Fruit fly (Drosophila melanogaster) whole organism, embryonic: ENCODE measurements around the gene CG9503.

Source experiments
- Atf6 ChIP-seq: fragments of 200-800 bp; sonication (Bioruptor generic); IDR thresholded peaks from 2 replicates; pipeline ENCODE4 v1.3.6; 2022; ENCODE audit warnings: missing biosample characterization, missing genetic modification characterization
- CG10543 ChIP-seq: fragments of 200-800 bp; sonication (Bioruptor generic); optimal IDR thresholded peaks from 3 replicates; lab custom pipeline; 2017; ENCODE audit warnings: missing biosample characterization, mild to moderate bottlenecking, missing genetic modification characterization, moderate library complexity
- CG11504 ChIP-seq: fragments of 200-800 bp; sonication (Bioruptor generic); optimal IDR thresholded peaks from 3 replicates; lab custom pipeline; 2019; ENCODE audit warnings: missing biosample characterization, mild to moderate bottlenecking, missing genetic modification characterization, moderate library complexity
- CG12391 ChIP-seq: fragments of 200-800 bp; sonication (Bioruptor generic); optimal IDR thresholded peaks from 3 replicates; lab custom pipeline; 2018; ENCODE audit warnings: missing biosample characterization, mild to moderate bottlenecking, missing genetic modification characterization, moderate library complexity
- CG13123 ChIP-seq: fragments of 200-800 bp; sonication (Bioruptor generic); optimal IDR thresholded peaks from 2 replicates; lab custom pipeline; 2016; ENCODE audit warnings: missing biosample characterization, missing genetic modification characterization
- CG16813 ChIP-seq: fragments of 200-800 bp; sonication (Bioruptor generic); IDR thresholded peaks from 3 replicates; pipeline ENCODE4 v1.3.6; 2022; ENCODE audit warnings: missing biosample characterization, missing genetic modification characterization; ENCODE audit not compliant: partially characterized antibody
- CG17912 ChIP-seq: fragments of 200-800 bp; sonication (Bioruptor generic); optimal IDR thresholded peaks from 2 replicates; lab custom pipeline; 2018; ENCODE audit warnings: missing biosample characterization, mild to moderate bottlenecking, missing genetic modification characterization
- CG1792 ChIP-seq: fragments of 200-800 bp; sonication (Bioruptor generic); optimal IDR thresholded peaks from 2 replicates; lab custom pipeline; 2016; ENCODE audit warnings: missing biosample characterization, missing genetic modification characterization
- CG32532 ChIP-seq: fragments of 200-800 bp; sonication (Bioruptor generic); IDR thresholded peaks from 2 replicates; pipeline ENCODE4 v1.3.6; 2022; ENCODE audit warnings: missing biosample characterization, missing genetic modification characterization
- CG33213 ChIP-seq: fragments of 200-800 bp; sonication (Bioruptor generic); optimal IDR thresholded peaks from 3 replicates; lab custom pipeline; 2016; ENCODE audit warnings: missing biosample characterization, missing genetic modification characterization
- CG5180 ChIP-seq: fragments of 200-800 bp; sonication (Bioruptor generic); optimal IDR thresholded peaks from 3 replicates; lab custom pipeline; 2017; ENCODE audit warnings: missing biosample characterization, missing genetic modification characterization, mild to moderate bottlenecking, moderate library complexity, missing genetic modification reagents
- CG6813 ChIP-seq: fragments of 200-800 bp; sonication (Bioruptor generic); optimal IDR thresholded peaks from 2 replicates; lab custom pipeline; 2017; ENCODE audit warnings: missing biosample characterization, missing genetic modification characterization, mild to moderate bottlenecking, moderate library complexity, missing genetic modification reagents
- CG8290 ChIP-seq, 3 experiments: fragments of 200-800 bp; sonication (Bioruptor generic); optimal IDR thresholded peaks; 2 replicates each; lab custom pipeline; 2016 to 2019; ENCODE audit warnings: missing biosample characterization in 3 of 3, missing genetic modification characterization in 3 of 3, mild to moderate bottlenecking in 2 of 3, moderate library complexity in 1 of 3
- CG9876 ChIP-seq: fragments of 200-800 bp; sonication (Bioruptor generic); optimal IDR thresholded peaks from 2 replicates; lab custom pipeline; 2016; ENCODE audit warnings: missing biosample characterization, missing genetic modification characterization
- Drgx ChIP-seq: fragments of 200-800 bp; sonication (Bioruptor generic); IDR thresholded peaks from 2 replicates; pipeline ENCODE4 v1.3.6; 2022; ENCODE audit warnings: missing biosample characterization, missing genetic modification characterization
- H2.0 ChIP-seq: fragments of 200-800 bp; sonication (Bioruptor generic); IDR thresholded peaks from 2 replicates; pipeline ENCODE4 v1.3.6; 2022; ENCODE audit warnings: missing biosample characterization, missing genetic modification characterization
- HLHmδ ChIP-seq: fragments of 200-800 bp; sonication (Bioruptor generic); optimal IDR thresholded peaks from 2 replicates; lab custom pipeline; 2018; ENCODE audit warnings: missing biosample characterization, mild to moderate bottlenecking, missing genetic modification characterization, moderate library complexity
- Hmr ChIP-seq: fragments of 200-800 bp; sonication (Bioruptor generic); optimal IDR thresholded peaks from 3 replicates; lab custom pipeline; 2017; ENCODE audit warnings: mild to moderate bottlenecking, missing biosample characterization, missing genetic modification reagents, missing genetic modification characterization
- Hr51 ChIP-seq, 2 experiments: fragments of 200-800 bp; sonication (Bioruptor generic); optimal IDR thresholded peaks; 2 replicates in 1 of 2; 3 replicates in 1 of 2; lab custom pipeline; 2016 to 2018; ENCODE audit warnings: missing biosample characterization in 2 of 2, missing genetic modification characterization in 2 of 2, mild to moderate bottlenecking in 1 of 2, moderate library complexity in 1 of 2
- Med ChIP-seq: fragments of 200-800 bp; sonication (Bioruptor generic); peaks from one replicate; lab custom pipeline; 2016; ENCODE audit warnings: missing biosample characterization, missing genetic modification characterization, mild to moderate bottlenecking, inconsistent platforms, moderate library complexity
- NK7.1 ChIP-seq: fragments of 200-800 bp; sonication (Bioruptor generic); optimal IDR thresholded peaks from 3 replicates; lab custom pipeline; 2016; ENCODE audit warnings: missing biosample characterization, missing genetic modification characterization
- Optix ChIP-seq: fragments of 200-800 bp; sonication (Bioruptor generic); IDR thresholded peaks from 3 replicates; pipeline ENCODE4 v1.3.6; 2022; ENCODE audit warnings: missing biosample characterization, missing genetic modification characterization
- Ptx1 ChIP-seq: fragments of 200-800 bp; sonication (Bioruptor generic); IDR thresholded peaks from 2 replicates; pipeline ENCODE4 v1.3.6; 2022; ENCODE audit warnings: missing biosample characterization, missing genetic modification characterization
- Xrp1 ChIP-seq: fragments of 200-800 bp; sonication (Bioruptor generic); IDR thresholded peaks from 2 replicates; pipeline ENCODE4 v1.3.6; 2022; ENCODE audit warnings: missing biosample characterization, missing genetic modification characterization
- bowl ChIP-seq: fragments of 200-800 bp; sonication (Bioruptor generic); IDR thresholded peaks from 2 replicates; pipeline ENCODE4 v1.3.6; 2022; ENCODE audit warnings: missing biosample characterization, missing genetic modification characterization
- bsh ChIP-seq, 2 experiments: fragments of 200-800 bp; sonication (Bioruptor generic); optimal IDR thresholded peaks; 2 replicates each; lab custom pipeline; 2017 to 2018; ENCODE audit warnings: mild to moderate bottlenecking in 2 of 2, missing biosample characterization in 2 of 2, missing genetic modification characterization in 2 of 2, moderate library complexity in 1 of 2
- chinmo ChIP-seq: fragments of 200-800 bp; sonication (Bioruptor generic); IDR thresholded peaks from 4 replicates; pipeline ENCODE4 v1.3.6; 2022; ENCODE audit warnings: missing biosample characterization, missing genetic modification characterization; ENCODE audit not compliant: partially characterized antibody
- crol ChIP-seq: fragments of 200-800 bp; sonication (Bioruptor generic); IDR thresholded peaks from 2 replicates; pipeline ENCODE4 v1.3.6; 2022; ENCODE audit warnings: missing biosample characterization, missing genetic modification characterization
- crp ChIP-seq, 2 experiments: fragments of 200-800 bp; sonication (Bioruptor generic); optimal IDR thresholded peaks; 2 replicates in 1 of 2; 3 replicates in 1 of 2; lab custom pipeline; 2017; ENCODE audit warnings: missing biosample characterization in 2 of 2, missing genetic modification characterization in 2 of 2, mild to moderate bottlenecking in 1 of 2, moderate library complexity in 1 of 2
- ewg ChIP-seq: fragments of 200-800 bp; sonication (Bioruptor generic); optimal IDR thresholded peaks from 3 replicates; lab custom pipeline; 2017; ENCODE audit warnings: mild to moderate bottlenecking, missing biosample characterization, missing genetic modification reagents, missing genetic modification characterization
- grn ChIP-seq: fragments of 200-800 bp; sonication (Bioruptor generic); optimal IDR thresholded peaks from 3 replicates; lab custom pipeline; 2017; ENCODE audit warnings: missing biosample characterization, missing genetic modification characterization
- her ChIP-seq: fragments of 200-800 bp; sonication (Bioruptor generic); optimal IDR thresholded peaks from 2 replicates; lab custom pipeline; 2016; ENCODE audit warnings: missing biosample characterization, missing genetic modification characterization
- kah ChIP-seq: fragments of 200-800 bp; sonication (Bioruptor generic); optimal IDR thresholded peaks from 2 replicates; lab custom pipeline; 2018; ENCODE audit warnings: missing biosample characterization, mild to moderate bottlenecking, missing genetic modification characterization
- kni ChIP-seq: fragments of 200-800 bp; sonication (Bioruptor generic); optimal IDR thresholded peaks from 3 replicates; lab custom pipeline; 2017; ENCODE audit warnings: mild to moderate bottlenecking, missing biosample characterization, missing genetic modification reagents, missing genetic modification characterization
- knrl ChIP-seq: fragments of 200-800 bp; sonication (Bioruptor generic); IDR thresholded peaks from 3 replicates; pipeline ENCODE4 v1.3.6; 2022; ENCODE audit warnings: missing biosample characterization, missing genetic modification characterization; ENCODE audit not compliant: partially characterized antibody
- oc ChIP-seq: fragments of 200-800 bp; sonication (Bioruptor generic); optimal IDR thresholded peaks from 2 replicates; lab custom pipeline; 2018; ENCODE audit warnings: missing biosample characterization, mild to moderate bottlenecking, missing genetic modification characterization, moderate library complexity
- pan ChIP-seq, 4 experiments: fragments of >200 bp in 3 of 4; fragments of 200-800 bp in 1 of 4; sonication (Bioruptor generic) in 1 of 4; optimal IDR thresholded peaks in 3 of 4; IDR thresholded peaks in 1 of 4; 2 replicates each; pipeline versions ENCODE4 v1.3.6 to Lab custom; 2017 to 2022; ENCODE audit warnings: missing biosample characterization in 2 of 4, missing genetic modification characterization in 2 of 4, mixed read lengths in 1 of 4
- phol ChIP-seq: fragments of 200-800 bp; sonication (Bioruptor generic); optimal IDR thresholded peaks from 3 replicates; lab custom pipeline; 2018; ENCODE audit warnings: missing biosample characterization, mild to moderate bottlenecking, missing genetic modification characterization, moderate library complexity
- pros ChIP-seq: fragments of 200-800 bp; sonication (Bioruptor generic); optimal IDR thresholded peaks from 3 replicates; lab custom pipeline; 2019; ENCODE audit warnings: missing biosample characterization, mild to moderate bottlenecking, missing genetic modification characterization, moderate library complexity
- scrt ChIP-seq: fragments of 200-800 bp; sonication (Bioruptor generic); optimal IDR thresholded peaks from 2 replicates; lab custom pipeline; 2018; ENCODE audit warnings: missing biosample characterization, mild to moderate bottlenecking, missing genetic modification characterization, moderate library complexity
- seq ChIP-seq: fragments of 200-800 bp; sonication (Bioruptor generic); IDR thresholded peaks from 2 replicates; pipeline ENCODE4 v1.3.6; 2022; ENCODE audit warnings: missing biosample characterization, missing genetic modification characterization
- sima ChIP-seq: fragments of 200-800 bp; sonication (Bioruptor generic); optimal IDR thresholded peaks from 2 replicates; lab custom pipeline; 2016; ENCODE audit warnings: missing biosample characterization, missing genetic modification characterization
- sug ChIP-seq: fragments of 200-800 bp; optimal IDR thresholded peaks from 2 replicates; lab custom pipeline; 2019; ENCODE audit warnings: missing biosample characterization, mild to moderate bottlenecking, missing genetic modification characterization, moderate library complexity
- zf30C ChIP-seq: fragments of 200-800 bp; sonication (Bioruptor generic); optimal IDR thresholded peaks from 3 replicates; lab custom pipeline; 2018; ENCODE audit warnings: missing biosample characterization, mild to moderate bottlenecking, missing genetic modification characterization

The CG9503 gene

dm6 chrX:14953896-14954295 lies 30.6 kb upstream of the CG9503 start (continued):
- TF ChIP-seq CG11504 (peak; percentile 31), sug (tag; lab: Kevin White, UChicago) (peak; percentile 4), phol (tag; lab: Kevin White, UChicago) (peak; percentile 13), CG17912 (peak; percentile 6), knrl (peak; percentile 11; the same call in 1 of the 3 replicates), CG1792 (GFP tag; lab: Kevin White, UChicago) (no peak), Optix (GFP tag; lab: Robert Waterston, UW) (no peak), CG33213 (GFP tag; lab: Kevin White, UChicago) (peak; percentile 19), Hmr (GFP tag; lab: Kevin White, UChicago) (peak; percentile 56), Hr51 (GFP tag; optimal IDR thresholded peaks at IDR 0.05; lab: Kevin White, UChicago) (no peak), sima (GFP tag; lab: Kevin White, UChicago) (no peak), NK7.1 (GFP tag; lab: Kevin White, UChicago) (no peak)

- no peak for TF ChIP-seq CG12391
- peak; percentile 50 for TF ChIP-seq Drgx (GFP tag; lab: Robert Waterston, UW)
- TF ChIP-seq kni (GFP tag; lab: Kevin White, UChicago): peak; percentile 84
- peak; percentile 23 for TF ChIP-seq scrt (GFP tag; lab: Kevin White, UChicago)
- TF ChIP-seq CG5180 (GFP tag; lab: Kevin White, UChicago): peak; percentile 24
- TF ChIP-seq CG6813 (GFP tag; lab: Kevin White, UChicago): no peak
- TF ChIP-seq CG9876: no peak
- no peak for TF ChIP-seq CG8290 (GFP tag; optimal IDR thresholded peaks at IDR 0.05; lab: Kevin White, UChicago)
- TF ChIP-seq CG8290 (tag; optimal IDR thresholded peaks at IDR 0.05; lab: Kevin White, UChicago): peak in 1 of 2 experiments; percentile 55
- TF ChIP-seq ewg (GFP tag; lab: Kevin White, UChicago): peak; percentile 24
- 0 out of 3 replicates have a peak, but pooled peaks have one; percentile 30 for TF ChIP-seq CG16813 (GFP tag; lab: Robert Waterston, UW)
- TF ChIP-seq zf30C (GFP tag; lab: Kevin White, UChicago): peak; percentile 34
- peak; percentile 11 for TF ChIP-seq HLHmδ
- 0 out of 2 replicates have a peak, but pooled peaks have one; percentile 14 for TF ChIP-seq Ptx1 (GFP tag; lab: Robert Waterston, UW)
- TF ChIP-seq Xrp1 (GFP tag; lab: Robert Waterston, UW): 0 out of 2 replicates have a peak, but pooled peaks have one; percentile 9
- no peak for TF ChIP-seq pan (optimal IDR thresholded peaks at IDR 0.05; lab: Kevin White, UChicago)
- TF ChIP-seq pan (GFP tag; optimal IDR thresholded peaks at IDR 0.05 in 1 of 2, IDR thresholded peaks at IDR 0.05 in 1 of 2): no peak
- peak; percentile 12 for TF ChIP-seq her (GFP tag; lab: Kevin White, UChicago)
- TF ChIP-seq CG10543: peak; percentile 31
- peak; percentile 95 for TF ChIP-seq pros
- peak; percentile 76 for TF ChIP-seq oc
- peak; percentile 70 for TF ChIP-seq crol (GFP tag; lab: Robert Waterston, UW)
- peak; percentile 25 for TF ChIP-seq kah (GFP tag; lab: Kevin White, UChicago)
- peak; percentile 59; the same call in 1 of the 2 replicates for TF ChIP-seq seq
- TF ChIP-seq Atf6 (GFP tag; lab: Robert Waterston, UW): no peak
- peak; percentile 88 for TF ChIP-seq Med
- no peak for TF ChIP-seq crp (GFP tag; optimal IDR thresholded peaks at IDR 0.05; lab: Kevin White, UChicago)
- peak; percentile 80; the same call in 1 of the 4 replicates for TF ChIP-seq chinmo (GFP tag; lab: Robert Waterston, UW)
- TF ChIP-seq sug (tag; lab: Kevin White, UChicago): peak; percentile 15
- no peak for TF ChIP-seq grn (GFP tag; lab: Kevin White, UChicago)
- TF ChIP-seq CG13123 (GFP tag; lab: Kevin White, UChicago): no peak
- TF ChIP-seq H2.0 (GFP tag; lab: Robert Waterston, UW): no peak
- 0 out of 2 replicates have a peak, but pooled peaks have one; percentile 21 for TF ChIP-seq bowl (GFP tag; lab: Robert Waterston, UW)
- peak; percentile 29; the same call in 1 of the 2 replicates for TF ChIP-seq CG32532 (GFP tag; lab: Robert Waterston, UW)
- peak in 1 of 2 experiments; percentile 89 for TF ChIP-seq bsh (GFP tag; optimal IDR thresholded peaks at IDR 0.05; lab: Kevin White, UChicago)
Observed at dm6 chrX:14952845-14953720, 29.8 kb upstream of the CG9503 start, which contains the start of gene pdgy. TSS of gene pdgy (minus strand) at chrX:14953532.
